Fruit fly (Drosophila melanogaster) whole organism, wandering third instar larva: ENCODE results near the gene Ptp4E.

Source experiments
- Myc ChIP-seq: fragments of >200 bp; optimal IDR thresholded peaks from 2 replicates; lab custom pipeline; 2017
- OdsH ChIP-seq: fragments of 200-800 bp; sonication (Bioruptor generic); optimal IDR thresholded peaks from 2 replicates; lab custom pipeline; 2016; ENCODE audit warnings: missing biosample characterization, mild to moderate bottlenecking, missing genetic modification characterization
- dmrt93B ChIP-seq: fragments of 200-800 bp; sonication (Bioruptor generic); optimal IDR thresholded peaks from 2 replicates; lab custom pipeline; 2018; ENCODE audit warnings: missing biosample characterization, mild to moderate bottlenecking, missing genetic modification characterization
- h ChIP-seq: fragments of 200-800 bp; sonication (Bioruptor generic); optimal IDR thresholded peaks from 3 replicates; lab custom pipeline; 2016; ENCODE audit warnings: missing biosample characterization, mild to moderate bottlenecking, missing genetic modification characterization
- lola ChIP-seq: fragments of >200 bp; optimal IDR thresholded peaks from 2 replicates; lab custom pipeline; 2017; ENCODE audit warnings: missing biosample characterization, missing genetic modification characterization
- psq ChIP-seq: fragments of 200-800 bp; sonication (Bioruptor generic); optimal IDR thresholded peaks from 3 replicates; lab custom pipeline; 2017; ENCODE audit warnings: missing biosample characterization, mild to moderate bottlenecking, missing genetic modification characterization, moderate library complexity

dm6 chrX:4909938-4910778, 28.8 kb upstream of the Ptp4E start:
- TF ChIP-seq OdsH, result peak; percentile 100
- no peak for TF ChIP-seq Myc (lab: Kevin White, UChicago)
- TF ChIP-seq psq (GFP tag; lab: Kevin White, UChicago), result peak; percentile 100
- TF ChIP-seq h (GFP tag; lab: Kevin White, UChicago), result peak; percentile 100
- TF ChIP-seq dmrt93B (GFP tag; lab: Kevin White, UChicago), result peak; percentile 100
- no peak for TF ChIP-seq lola (GFP tag; lab: Kevin White, UChicago)
